Fruit fly (Drosophila melanogaster) whole organism, embryonic: ENCODE results near the gene AOX4.

Source experiments
- CG12659 ChIP-seq: fragments of 200-800 bp; sonication (Bioruptor generic); optimal IDR thresholded peaks from 3 replicates; lab custom pipeline; 2017; ENCODE audit warnings: mild to moderate bottlenecking, missing biosample characterization, missing genetic modification reagents, missing genetic modification characterization
- CG13894 ChIP-seq: fragments of 200-800 bp; sonication (Bioruptor generic); optimal IDR thresholded peaks from 3 replicates; lab custom pipeline; 2018; ENCODE audit warnings: missing biosample characterization, mild to moderate bottlenecking, missing genetic modification characterization, moderate library complexity
- CG15073 ChIP-seq: fragments of 200-800 bp; sonication (Bioruptor generic); optimal IDR thresholded peaks from 2 replicates; lab custom pipeline; 2016; ENCODE audit warnings: missing biosample characterization, missing genetic modification characterization
- CG17361 ChIP-seq: fragments of 200-800 bp; sonication (Bioruptor generic); IDR thresholded peaks from 3 replicates; pipeline ENCODE4 v1.3.6; 2022; ENCODE audit warnings: missing biosample characterization, missing genetic modification characterization
- CG18262 ChIP-seq: fragments of 200-800 bp; optimal IDR thresholded peaks from 3 replicates; lab custom pipeline; 2019; ENCODE audit warnings: missing biosample characterization, mild to moderate bottlenecking, missing genetic modification characterization, moderate library complexity
- CG2120 ChIP-seq: fragments of 200-800 bp; sonication (Bioruptor generic); optimal IDR thresholded peaks from 3 replicates; lab custom pipeline; 2016; ENCODE audit warnings: missing biosample characterization, missing genetic modification characterization
- CG2199 ChIP-seq: fragments of 200-800 bp; sonication (Bioruptor generic); IDR thresholded peaks from 3 replicates; pipeline ENCODE4 v1.3.6; 2022; ENCODE audit warnings: missing biosample characterization, missing genetic modification characterization
- CG31224 ChIP-seq: fragments of 200-800 bp; sonication (Bioruptor generic); IDR thresholded peaks from 2 replicates; pipeline ENCODE4 v1.3.6; 2022; ENCODE audit warnings: missing biosample characterization, missing genetic modification characterization
- CG3163 ChIP-seq: fragments of 200-800 bp; sonication (Bioruptor generic); optimal IDR thresholded peaks from 3 replicates; lab custom pipeline; 2016; ENCODE audit warnings: missing biosample characterization, missing genetic modification characterization
- CG34422 ChIP-seq: fragments of 200-800 bp; sonication (Bioruptor generic); IDR thresholded peaks from 3 replicates; pipeline ENCODE4 v1.3.6; 2022; ENCODE audit warnings: missing biosample characterization, missing genetic modification characterization
- CG43689 ChIP-seq: fragments of 200-800 bp; sonication (Bioruptor generic); IDR thresholded peaks from 2 replicates; pipeline ENCODE4 v1.3.6; 2022; ENCODE audit warnings: missing biosample characterization, missing genetic modification characterization
- CG4424 ChIP-seq: fragments of 200-800 bp; sonication (Bioruptor generic); optimal IDR thresholded peaks from 3 replicates; lab custom pipeline; 2016; ENCODE audit warnings: missing biosample characterization, missing genetic modification characterization
- CG6175 ChIP-seq: fragments of 200-800 bp; sonication (Bioruptor generic); IDR thresholded peaks from 3 replicates; pipeline ENCODE4 v1.3.6; 2022; ENCODE audit warnings: missing biosample characterization, missing genetic modification characterization
- CG6654 ChIP-seq: fragments of 200-800 bp; sonication (Bioruptor generic); optimal IDR thresholded peaks from 2 replicates; lab custom pipeline; 2017; ENCODE audit warnings: missing biosample characterization, mild to moderate bottlenecking, missing genetic modification characterization
- CG6813 ChIP-seq: fragments of 200-800 bp; sonication (Bioruptor generic); optimal IDR thresholded peaks from 2 replicates; lab custom pipeline; 2017; ENCODE audit warnings: missing biosample characterization, missing genetic modification characterization, mild to moderate bottlenecking, moderate library complexity, missing genetic modification reagents
- CG8478 ChIP-seq: fragments of >200 bp; optimal IDR thresholded peaks from 2 replicates; lab custom pipeline; 2018
- CG9932 ChIP-seq: fragments of 200-800 bp; sonication (Bioruptor generic); IDR thresholded peaks from 2 replicates; pipeline ENCODE4 v1.3.6; 2022; ENCODE audit warnings: missing biosample characterization, missing genetic modification characterization
- D19A ChIP-seq: fragments of 200-800 bp; optimal IDR thresholded peaks from 3 replicates; lab custom pipeline; 2019; ENCODE audit warnings: missing biosample characterization, mild to moderate bottlenecking, missing genetic modification characterization, moderate library complexity
- Dll ChIP-seq: fragments of 200-800 bp; sonication (Bioruptor generic); IDR thresholded peaks from 4 replicates; pipeline ENCODE4 v1.3.6; 2022; ENCODE audit warnings: missing biosample characterization, missing genetic modification characterization; ENCODE audit not compliant: partially characterized antibody
- Gsc ChIP-seq: fragments of 200-800 bp; sonication (Bioruptor generic); IDR thresholded peaks from 2 replicates; pipeline ENCODE4 v1.3.6; 2022; ENCODE audit warnings: missing biosample characterization, missing genetic modification characterization
- H15 ChIP-seq: fragments of 200-800 bp; sonication (Bioruptor generic); IDR thresholded peaks from 3 replicates; pipeline ENCODE4 v1.3.6; 2022; ENCODE audit warnings: missing biosample characterization, missing genetic modification characterization
- H2.0 ChIP-seq: fragments of 200-800 bp; sonication (Bioruptor generic); IDR thresholded peaks from 2 replicates; pipeline ENCODE4 v1.3.6; 2022; ENCODE audit warnings: missing biosample characterization, missing genetic modification characterization
- HLHmδ ChIP-seq: fragments of 200-800 bp; sonication (Bioruptor generic); optimal IDR thresholded peaks from 2 replicates; lab custom pipeline; 2018; ENCODE audit warnings: missing biosample characterization, mild to moderate bottlenecking, missing genetic modification characterization, moderate library complexity
- Hr3 ChIP-seq: fragments of 200-800 bp; sonication (Bioruptor generic); optimal IDR thresholded peaks from 3 replicates; lab custom pipeline; 2016; ENCODE audit warnings: missing biosample characterization, missing genetic modification characterization
- Mad ChIP-seq: fragments of 200-800 bp; sonication (Bioruptor generic); optimal IDR thresholded peaks from 2 replicates; lab custom pipeline; 2016; ENCODE audit warnings: missing biosample characterization, missing genetic modification characterization
- Med ChIP-seq: fragments of 200-800 bp; sonication (Bioruptor generic); peaks from one replicate; lab custom pipeline; 2016; ENCODE audit warnings: missing biosample characterization, missing genetic modification characterization, mild to moderate bottlenecking, inconsistent platforms, moderate library complexity
- NFAT ChIP-seq: fragments of 200-800 bp; sonication (Bioruptor generic); IDR thresholded peaks from 2 replicates; pipeline ENCODE4 v1.3.6; 2022; ENCODE audit warnings: missing biosample characterization, missing genetic modification characterization
- Nf-YB ChIP-seq: fragments of 200-800 bp; sonication (Bioruptor generic); optimal IDR thresholded peaks from 3 replicates; lab custom pipeline; 2019; ENCODE audit warnings: missing biosample characterization, mild to moderate bottlenecking, missing genetic modification characterization, moderate library complexity
- PHDP ChIP-seq: fragments of 200-800 bp; sonication (Bioruptor generic); optimal IDR thresholded peaks from 3 replicates; lab custom pipeline; 2018; ENCODE audit warnings: missing biosample characterization, mild to moderate bottlenecking, missing genetic modification characterization, moderate library complexity
- Ssrp ChIP-seq: fragments of 200-800 bp; sonication (Bioruptor generic); optimal IDR thresholded peaks from 2 replicates; lab custom pipeline; 2018; ENCODE audit warnings: missing biosample characterization, mild to moderate bottlenecking, missing genetic modification characterization, moderate library complexity
- al ChIP-seq: fragments of 200-800 bp; sonication (Bioruptor generic); IDR thresholded peaks from 2 replicates; pipeline ENCODE4 v1.3.6; 2022; ENCODE audit warnings: missing biosample characterization, missing genetic modification characterization
- cwo ChIP-seq: fragments of 200-800 bp; sonication (Bioruptor generic); optimal IDR thresholded peaks from 3 replicates; lab custom pipeline; 2017; ENCODE audit warnings: missing biosample characterization, missing genetic modification characterization, mild to moderate bottlenecking, moderate library complexity, missing genetic modification reagents
- dimm ChIP-seq: fragments of 200-800 bp; sonication (Bioruptor generic); IDR thresholded peaks from 2 replicates; pipeline ENCODE4 v1.3.6; 2022; ENCODE audit warnings: missing biosample characterization, missing genetic modification characterization
- dmrt11E ChIP-seq: fragments of 200-800 bp; sonication (Bioruptor generic); optimal IDR thresholded peaks from 3 replicates; lab custom pipeline; 2018; ENCODE audit warnings: missing biosample characterization, mild to moderate bottlenecking, missing genetic modification characterization, moderate library complexity
- grau ChIP-seq: fragments of 200-800 bp; optimal IDR thresholded peaks from 3 replicates; lab custom pipeline; 2019; ENCODE audit warnings: missing biosample characterization, mild to moderate bottlenecking, missing genetic modification characterization, moderate library complexity
- jing ChIP-seq: fragments of 200-800 bp; sonication (Bioruptor generic); optimal IDR thresholded peaks from 2 replicates; lab custom pipeline; 2018; ENCODE audit warnings: missing biosample characterization, mild to moderate bottlenecking, missing genetic modification characterization
- klu ChIP-seq: fragments of 200-800 bp; sonication (Bioruptor generic); IDR thresholded peaks from 2 replicates; pipeline ENCODE4 v1.3.6; 2022; ENCODE audit warnings: missing biosample characterization, missing genetic modification characterization
- kni ChIP-seq: fragments of 200-800 bp; sonication (Bioruptor generic); optimal IDR thresholded peaks from 3 replicates; lab custom pipeline; 2017; ENCODE audit warnings: mild to moderate bottlenecking, missing biosample characterization, missing genetic modification reagents, missing genetic modification characterization
- lab ChIP-seq: fragments of 200-800 bp; sonication (Bioruptor generic); optimal IDR thresholded peaks from 3 replicates; lab custom pipeline; 2017; ENCODE audit warnings: missing biosample characterization, missing genetic modification characterization, mild to moderate bottlenecking, moderate library complexity, missing genetic modification reagents
- lbe ChIP-seq: fragments of 200-800 bp; sonication (Bioruptor generic); optimal IDR thresholded peaks from 2 replicates; lab custom pipeline; 2016; ENCODE audit warnings: missing biosample characterization, mild to moderate bottlenecking, missing genetic modification characterization
- onecut ChIP-seq: fragments of 200-800 bp; sonication (Bioruptor generic); IDR thresholded peaks from 2 replicates; pipeline ENCODE4 v1.3.6; 2022; ENCODE audit warnings: missing biosample characterization, missing genetic modification characterization
- org-1 ChIP-seq: fragments of 200-800 bp; sonication (Bioruptor generic); optimal IDR thresholded peaks from 2 replicates; lab custom pipeline; 2017; ENCODE audit warnings: missing biosample characterization, missing genetic modification characterization
- sens ChIP-seq: fragments of 200-800 bp; sonication (Bioruptor generic); peaks from one replicate; lab custom pipeline; 2016; ENCODE audit warnings: missing biosample characterization, missing genetic modification characterization
- so ChIP-seq: fragments of 200-800 bp; sonication (Bioruptor generic); IDR thresholded peaks from 3 replicates; pipeline ENCODE4 v1.3.6; 2022; ENCODE audit warnings: missing biosample characterization, missing genetic modification characterization
- tgo ChIP-seq: fragments of 200-800 bp; sonication (Bioruptor generic); IDR thresholded peaks from 3 replicates; pipeline ENCODE4 v1.3.6; 2022; ENCODE audit warnings: missing biosample characterization, missing genetic modification characterization
- trem ChIP-seq: fragments of 200-800 bp; optimal IDR thresholded peaks from 3 replicates; lab custom pipeline; 2019; ENCODE audit warnings: missing biosample characterization, mild to moderate bottlenecking, missing genetic modification characterization, moderate library complexity
- zen2 ChIP-seq: fragments of 200-800 bp; sonication (Bioruptor generic); IDR thresholded peaks from 3 replicates; pipeline ENCODE4 v1.3.6; 2022; ENCODE audit warnings: missing biosample characterization, missing genetic modification characterization; ENCODE audit not compliant: partially characterized antibody
- zfh2 ChIP-seq: fragments of 200-800 bp; sonication (Bioruptor generic); optimal IDR thresholded peaks from 2 replicates; lab custom pipeline; 2016; ENCODE audit warnings: missing biosample characterization, missing genetic modification characterization

Gene AOX4

dm6 chr3R:15556524-15556923, 3.9 kb upstream of the AOX4 start:
- no peak for TF ChIP-seq Gsc (GFP tag; lab: Robert Waterston, UW)
- TF ChIP-seq CG2120 (GFP tag; lab: Kevin White, UChicago) = peak; percentile 37
- TF ChIP-seq D19A (tag; lab: Kevin White, UChicago) = peak; percentile 46
- peak; percentile 32 for TF ChIP-seq sens (GFP tag; lab: Kevin White, UChicago)

dm6 chr3R:15554733-15555132, 2.1 kb upstream of the AOX4 start:
- TF ChIP-seq CG6813 (GFP tag; lab: Kevin White, UChicago) = no peak
- no peak for TF ChIP-seq CG6654 (GFP tag; lab: Kevin White, UChicago)
- no peak for TF ChIP-seq CG2199
- TF ChIP-seq Mad (GFP tag; lab: Kevin White, UChicago) = no peak
- TF ChIP-seq cwo = no peak
- TF ChIP-seq HLHmδ = no peak
- no peak for TF ChIP-seq lab (GFP tag; lab: Kevin White, UChicago)
- TF ChIP-seq CG6175 (GFP tag; lab: Robert Waterston, UW) = no peak
- no peak for TF ChIP-seq org-1 (GFP tag; lab: Kevin White, UChicago)
- TF ChIP-seq al (GFP tag; lab: Robert Waterston, UW) = no peak
- TF ChIP-seq CG15073 (GFP tag; lab: Kevin White, UChicago) = no peak
- no peak for TF ChIP-seq H2.0 (GFP tag; lab: Robert Waterston, UW)
- TF ChIP-seq CG12659 (GFP tag; lab: Kevin White, UChicago) = no peak
- no peak for TF ChIP-seq zfh2
- no peak for TF ChIP-seq CG18262 (tag; lab: Kevin White, UChicago)
- TF ChIP-seq CG34422 (GFP tag; lab: Robert Waterston, UW) = no peak
- TF ChIP-seq jing = no peak
- no peak for TF ChIP-seq Nf-YB
- TF ChIP-seq onecut = no peak
- no peak for TF ChIP-seq CG13894 (tag; lab: Kevin White, UChicago)
- TF ChIP-seq, all 482 proteins: peak for 0

dm6 chr3R:15553566-15553965, 933 bp upstream of the AOX4 start:
- peak; percentile 15 for TF ChIP-seq kni (GFP tag; lab: Kevin White, UChicago)
- no peak for TF ChIP-seq zen2 (GFP tag; lab: Robert Waterston, UW)
- no peak for TF ChIP-seq trem
- no peak for TF ChIP-seq dimm (GFP tag; lab: Robert Waterston, UW)
- no peak for TF ChIP-seq Ssrp (tag; lab: Kevin White, UChicago)
- TF ChIP-seq Hr3 = no peak
- no peak for TF ChIP-seq Dll (GFP tag; lab: Robert Waterston, UW)
- TF ChIP-seq, all 482 proteins: peak for 1

- TF ChIP-seq H15 (GFP tag; lab: Robert Waterston, UW) = no peak
- TF ChIP-seq klu (GFP tag; lab: Robert Waterston, UW) = no peak
- TF ChIP-seq grau (tag; lab: Kevin White, UChicago) = no peak
- no peak for TF ChIP-seq dmrt11E (tag; lab: Kevin White, UChicago)
- TF ChIP-seq CG4424 (GFP tag; lab: Kevin White, UChicago) = no peak
- peak; percentile 61 for TF ChIP-seq CG9932 (GFP tag; lab: Robert Waterston, UW)
- peak; percentile 73 for TF ChIP-seq Med (GFP tag; lab: Kevin White, UChicago)
- peak; percentile 29 for TF ChIP-seq PHDP (tag; lab: Kevin White, UChicago)
- TF ChIP-seq NFAT (GFP tag; lab: Robert Waterston, UW) = 0 out of 2 replicates have a peak, but pooled peaks have one; percentile 32
- no peak for TF ChIP-seq Ssrp (tag; lab: Kevin White, UChicago)
- no peak for TF ChIP-seq CG8478 (lab: Kevin White, UChicago)
- TF ChIP-seq tgo = no peak
- TF ChIP-seq so (GFP tag; lab: Robert Waterston, UW) = no peak
- TF ChIP-seq lbe (GFP tag; lab: Kevin White, UChicago) = peak; percentile 45
- peak; percentile 33; the same call in 1 of the 2 replicates for TF ChIP-seq CG31224 (GFP tag; lab: Robert Waterston, UW)
- peak; percentile 70 for TF ChIP-seq CG3163 (GFP tag; lab: Kevin White, UChicago)
- TF ChIP-seq CG43689 (GFP tag; lab: Robert Waterston, UW) = no peak
- no peak for TF ChIP-seq CG17361 (GFP tag; lab: Robert Waterston, UW)
Observed at dm6 chr3R:15547827-15548517, 4.7 kb downstream of the AOX4 start, which contains the start of gene AOX3. AOX3 (minus strand) TSS chr3R:15548188.
